Fruit fly (Drosophila melanogaster) whole organism, embryonic: Measurements from ENCODE around the gene msb1l.

Experiments
- Asciz ChIP-seq: fragments of 200-800 bp; sonication (Bioruptor generic); optimal IDR thresholded peaks from 2 replicates; lab custom pipeline; 2017; ENCODE audit warnings: missing biosample characterization, mild to moderate bottlenecking, missing genetic modification characterization, missing genetic modification reagents
- Atf6 ChIP-seq: fragments of 200-800 bp; sonication (Bioruptor generic); IDR thresholded peaks from 2 replicates; pipeline ENCODE4 v1.3.6; 2022; ENCODE audit warnings: missing biosample characterization, missing genetic modification characterization
- Bgb ChIP-seq: fragments of 200-800 bp; sonication (Bioruptor generic); IDR thresholded peaks from 2 replicates; pipeline ENCODE4 v1.3.6; 2022; ENCODE audit warnings: missing biosample characterization, missing genetic modification characterization; ENCODE audit not compliant: partially characterized antibody
- CG10959 ChIP-seq: fragments of 200-800 bp; sonication (Bioruptor generic); IDR thresholded peaks from 2 replicates; pipeline ENCODE4 v1.3.6; 2022; ENCODE audit warnings: missing biosample characterization, missing genetic modification characterization
- CG13296 ChIP-seq: fragments of 200-800 bp; sonication (Bioruptor generic); optimal IDR thresholded peaks from 3 replicates; lab custom pipeline; 2018; ENCODE audit warnings: missing biosample characterization, mild to moderate bottlenecking, missing genetic modification characterization
- CG15514 ChIP-seq: fragments of 200-800 bp; sonication (Bioruptor generic); optimal IDR thresholded peaks from 3 replicates; lab custom pipeline; 2017; ENCODE audit warnings: missing biosample characterization, missing genetic modification characterization, mild to moderate bottlenecking, moderate library complexity, missing genetic modification reagents
- CG2116 ChIP-seq: fragments of 200-800 bp; sonication (Bioruptor generic); optimal IDR thresholded peaks from 3 replicates; lab custom pipeline; 2018; ENCODE audit warnings: missing biosample characterization, mild to moderate bottlenecking, missing genetic modification characterization
- CG2199 ChIP-seq: fragments of 200-800 bp; sonication (Bioruptor generic); IDR thresholded peaks from 3 replicates; pipeline ENCODE4 v1.3.6; 2022; ENCODE audit warnings: missing biosample characterization, missing genetic modification characterization
- CG3407 ChIP-seq: fragments of 200-800 bp; sonication (Bioruptor generic); optimal IDR thresholded peaks from 2 replicates; lab custom pipeline; 2018; ENCODE audit warnings: missing biosample characterization, mild to moderate bottlenecking, missing genetic modification characterization
- CG34376 ChIP-seq: fragments of 200-800 bp; sonication (Bioruptor generic); optimal IDR thresholded peaks from 2 replicates; lab custom pipeline; 2018; ENCODE audit warnings: missing biosample characterization, mild to moderate bottlenecking, missing genetic modification characterization
- CG5245 ChIP-seq: fragments of 200-800 bp; sonication (Bioruptor generic); optimal IDR thresholded peaks from 3 replicates; lab custom pipeline; 2016; ENCODE audit warnings: missing biosample characterization, missing genetic modification characterization
- CG6765 ChIP-seq: fragments of 200-800 bp; sonication (Bioruptor generic); optimal IDR thresholded peaks from 3 replicates; lab custom pipeline; 2017; ENCODE audit warnings: missing biosample characterization, mild to moderate bottlenecking, missing genetic modification characterization
- CG7271 ChIP-seq: fragments of 200-800 bp; sonication (Bioruptor generic); optimal IDR thresholded peaks from 2 replicates; lab custom pipeline; 2018; ENCODE audit warnings: missing biosample characterization, mild to moderate bottlenecking, missing genetic modification characterization, moderate library complexity
- CG9437 ChIP-seq: fragments of 200-800 bp; sonication (Bioruptor generic); optimal IDR thresholded peaks from 2 replicates; lab custom pipeline; 2018; ENCODE audit warnings: missing biosample characterization, mild to moderate bottlenecking, missing genetic modification characterization
- Dfd ChIP-seq, 2 experiments: fragments of >200 bp; optimal IDR thresholded peaks; 2 replicates each; lab custom pipeline; 2017; ENCODE audit warnings: missing biosample characterization in 2 of 2, missing genetic modification characterization in 2 of 2
- Dll ChIP-seq: fragments of 200-800 bp; sonication (Bioruptor generic); IDR thresholded peaks from 4 replicates; pipeline ENCODE4 v1.3.6; 2022; ENCODE audit warnings: missing biosample characterization, missing genetic modification characterization; ENCODE audit not compliant: partially characterized antibody
- Dref ChIP-seq: fragments of 200-800 bp; sonication (Bioruptor generic); IDR thresholded peaks from 2 replicates; pipeline ENCODE4 v1.3.6; 2022; ENCODE audit warnings: missing biosample characterization, missing genetic modification characterization
- E2f2 ChIP-seq: fragments of 200-800 bp; sonication (Bioruptor generic); IDR thresholded peaks from 2 replicates; pipeline ENCODE4 v1.3.6; 2022; ENCODE audit warnings: missing biosample characterization, missing genetic modification characterization
- Eip74EF ChIP-seq, 2 experiments: fragments of 200-800 bp in 1 of 2; fragments of >200 bp in 1 of 2; sonication (Bioruptor generic) in 1 of 2; optimal IDR thresholded peaks; 2 replicates each; lab custom pipeline; 2017 to 2019; ENCODE audit warnings: missing biosample characterization in 2 of 2, missing genetic modification characterization in 2 of 2, mild to moderate bottlenecking in 1 of 2, moderate library complexity in 1 of 2
- Ets97D ChIP-seq: fragments of 200-800 bp; sonication (Bioruptor generic); optimal IDR thresholded peaks from 3 replicates; lab custom pipeline; 2016; ENCODE audit warnings: missing biosample characterization, missing genetic modification characterization
- H15 ChIP-seq: fragments of 200-800 bp; sonication (Bioruptor generic); IDR thresholded peaks from 3 replicates; pipeline ENCODE4 v1.3.6; 2022; ENCODE audit warnings: missing biosample characterization, missing genetic modification characterization
- HmgZ ChIP-seq: fragments of 200-800 bp; sonication (Bioruptor generic); optimal IDR thresholded peaks from 2 replicates; lab custom pipeline; 2018; ENCODE audit warnings: missing biosample characterization, mild to moderate bottlenecking, missing genetic modification characterization
- Kr ChIP-seq: fragments of 200-800 bp; sonication (Bioruptor generic); optimal IDR thresholded peaks from 2 replicates; lab custom pipeline; 2017; ENCODE audit warnings: missing biosample characterization, mild to moderate bottlenecking, missing genetic modification characterization
- Med ChIP-seq: fragments of 200-800 bp; sonication (Bioruptor generic); peaks from one replicate; lab custom pipeline; 2016; ENCODE audit warnings: missing biosample characterization, missing genetic modification characterization, mild to moderate bottlenecking, inconsistent platforms, moderate library complexity
- Myb ChIP-seq: fragments of 200-800 bp; sonication (Bioruptor generic); optimal IDR thresholded peaks from 2 replicates; lab custom pipeline; 2016; ENCODE audit warnings: missing biosample characterization, missing genetic modification characterization
- Nf-YA ChIP-seq: fragments of 200-800 bp; sonication (Bioruptor generic); IDR thresholded peaks from 2 replicates; pipeline ENCODE4 v1.3.6; 2022; ENCODE audit warnings: missing biosample characterization, missing genetic modification characterization
- Pdp1 ChIP-seq, 2 experiments: fragments of 200-800 bp; sonication (Bioruptor generic); optimal IDR thresholded peaks; 3 replicates each; lab custom pipeline; 2016; ENCODE audit warnings: missing biosample characterization in 2 of 2, missing genetic modification characterization in 2 of 2, mild to moderate bottlenecking in 1 of 2, moderate library complexity in 1 of 2
- ac ChIP-seq: fragments of 200-800 bp; sonication (Bioruptor generic); optimal IDR thresholded peaks from 3 replicates; lab custom pipeline; 2017; ENCODE audit warnings: missing biosample characterization, mild to moderate bottlenecking, missing genetic modification characterization
- al ChIP-seq: fragments of 200-800 bp; sonication (Bioruptor generic); IDR thresholded peaks from 2 replicates; pipeline ENCODE4 v1.3.6; 2022; ENCODE audit warnings: missing biosample characterization, missing genetic modification characterization
- bbx ChIP-seq: fragments of 200-800 bp; sonication (Bioruptor generic); IDR thresholded peaks from 2 replicates; pipeline ENCODE4 v1.3.6; 2022; ENCODE audit warnings: missing biosample characterization, missing genetic modification characterization; ENCODE audit not compliant: partially characterized antibody
- bigmax ChIP-seq: fragments of 200-800 bp; sonication (Bioruptor generic); optimal IDR thresholded peaks from 2 replicates; lab custom pipeline; 2018; ENCODE audit warnings: missing biosample characterization, mild to moderate bottlenecking, missing genetic modification characterization
- crp ChIP-seq, 2 experiments: fragments of 200-800 bp; sonication (Bioruptor generic); optimal IDR thresholded peaks; 2 replicates in 1 of 2; 3 replicates in 1 of 2; lab custom pipeline; 2017; ENCODE audit warnings: missing biosample characterization in 2 of 2, missing genetic modification characterization in 2 of 2, mild to moderate bottlenecking in 1 of 2, moderate library complexity in 1 of 2
- dmrt99B ChIP-seq: fragments of 200-800 bp; sonication (Bioruptor generic); optimal IDR thresholded peaks from 2 replicates; lab custom pipeline; 2018; ENCODE audit warnings: missing biosample characterization, mild to moderate bottlenecking, missing genetic modification characterization, moderate library complexity
- h ChIP-seq: fragments of >200 bp; optimal IDR thresholded peaks from 2 replicates; lab custom pipeline; 2017
- hb ChIP-seq: fragments of 200-800 bp; sonication (Bioruptor generic); IDR thresholded peaks from 3 replicates; pipeline ENCODE4 v1.3.6; 2022; ENCODE audit warnings: missing biosample characterization, missing genetic modification characterization; ENCODE audit not compliant: partially characterized antibody
- hkb ChIP-seq, 2 experiments: fragments of 200-800 bp in 1 of 2; fragments of >200 bp in 1 of 2; sonication (Bioruptor generic) in 1 of 2; IDR thresholded peaks in 1 of 2; optimal IDR thresholded peaks in 1 of 2; 2 replicates each; pipeline versions ENCODE4 v1.3.6 to Lab custom; 2017 to 2022; ENCODE audit warnings: missing biosample characterization in 1 of 2, missing genetic modification characterization in 1 of 2
- insv ChIP-seq, 2 experiments: fragments of 200-800 bp; sonication (Bioruptor generic); optimal IDR thresholded peaks; 3 replicates each; lab custom pipeline; 2016 to 2018; ENCODE audit warnings: missing biosample characterization in 2 of 2, missing genetic modification characterization in 2 of 2
- kah ChIP-seq: fragments of 200-800 bp; sonication (Bioruptor generic); optimal IDR thresholded peaks from 2 replicates; lab custom pipeline; 2018; ENCODE audit warnings: missing biosample characterization, mild to moderate bottlenecking, missing genetic modification characterization
- lov ChIP-seq, 2 experiments: fragments of 200-800 bp in 1 of 2; fragments of >200 bp in 1 of 2; sonication (Bioruptor generic) in 1 of 2; IDR thresholded peaks in 1 of 2; optimal IDR thresholded peaks in 1 of 2; 2 replicates in 1 of 2; 3 replicates in 1 of 2; pipeline versions ENCODE4 v1.3.6 to Lab custom; 2017 to 2022; ENCODE audit warnings: missing biosample characterization in 1 of 2, missing genetic modification characterization in 1 of 2
- pan ChIP-seq, 4 experiments: fragments of >200 bp in 3 of 4; fragments of 200-800 bp in 1 of 4; sonication (Bioruptor generic) in 1 of 4; optimal IDR thresholded peaks in 3 of 4; IDR thresholded peaks in 1 of 4; 2 replicates each; pipeline versions ENCODE4 v1.3.6 to Lab custom; 2017 to 2022; ENCODE audit warnings: missing biosample characterization in 2 of 4, missing genetic modification characterization in 2 of 4, mixed read lengths in 1 of 4
- psq ChIP-seq: fragments of 200-800 bp; sonication (Bioruptor generic); optimal IDR thresholded peaks from 2 replicates; lab custom pipeline; 2017; ENCODE audit warnings: missing biosample characterization, missing genetic modification characterization
- pzg ChIP-seq: fragments of 200-800 bp; sonication (Bioruptor generic); optimal IDR thresholded peaks from 3 replicates; lab custom pipeline; 2018; ENCODE audit warnings: missing biosample characterization, mild to moderate bottlenecking, missing genetic modification characterization, moderate library complexity
- sens ChIP-seq: fragments of 200-800 bp; sonication (Bioruptor generic); peaks from one replicate; lab custom pipeline; 2016; ENCODE audit warnings: missing biosample characterization, missing genetic modification characterization
- sob ChIP-seq: fragments of 200-800 bp; sonication (Bioruptor generic); IDR thresholded peaks from 2 replicates; pipeline ENCODE4 v1.3.6; 2022; ENCODE audit warnings: missing biosample characterization, missing genetic modification characterization
- stc ChIP-seq: fragments of 200-800 bp; sonication (Bioruptor generic); IDR thresholded peaks from 2 replicates; pipeline ENCODE4 v1.3.6; 2022; ENCODE audit warnings: missing biosample characterization, missing genetic modification characterization
- toy ChIP-seq: fragments of 200-800 bp; sonication (Bioruptor generic); IDR thresholded peaks from 2 replicates; pipeline ENCODE4 v1.3.6; 2022; ENCODE audit warnings: missing biosample characterization, missing genetic modification characterization
- twi ChIP-seq: fragments of 200-800 bp; optimal IDR thresholded peaks from 2 replicates; lab custom pipeline; 2019; ENCODE audit warnings: missing biosample characterization, mild to moderate bottlenecking, missing genetic modification characterization, moderate library complexity
- wdn ChIP-seq: fragments of 200-800 bp; sonication (Bioruptor generic); IDR thresholded peaks from 2 replicates; pipeline ENCODE4 v1.3.6; 2022; ENCODE audit warnings: missing biosample characterization, missing genetic modification characterization
- zen ChIP-seq: fragments of 200-800 bp; sonication (Bioruptor generic); optimal IDR thresholded peaks from 3 replicates; lab custom pipeline; 2018; ENCODE audit warnings: missing biosample characterization, mild to moderate bottlenecking, missing genetic modification characterization, moderate library complexity

msb1l gene

dm6 chr2L:19528308-19528707, 49.2 kb upstream of the msb1l start (continued):
- TF ChIP-seq hkb (optimal IDR thresholded peaks at IDR 0.05; lab: Kevin White, UChicago) (no peak), hkb (GFP tag; IDR thresholded peaks at IDR 0.05; lab: Robert Waterston, UW) (peak; percentile 97), h (lab: Kevin White, UChicago) (no peak), CG6765 (GFP tag; lab: Kevin White, UChicago) (peak; percentile 96), dmrt99B (tag; lab: Kevin White, UChicago) (peak; percentile 93), bbx (GFP tag; lab: Robert Waterston, UW) (no peak), hb (GFP tag; lab: Robert Waterston, UW) (no peak), H15 (GFP tag; lab: Robert Waterston, UW) (peak; percentile 93), CG10959 (peak; percentile 72), Dll (GFP tag; lab: Robert Waterston, UW) (no peak), Dfd (GFP tag; optimal IDR thresholded peaks at IDR 0.05; lab: Kevin White, UChicago) (peak in 1 of 2 experiments; percentile 29), Kr (GFP tag; lab: Kevin White, UChicago) (no peak), al (GFP tag; lab: Robert Waterston, UW) (peak; percentile 97), psq (GFP tag; lab: Kevin White, UChicago) (peak; percentile 55), Dref (peak; percentile 42), wdn (GFP tag; lab: Robert Waterston, UW) (peak; percentile 96), lov (optimal IDR thresholded peaks at IDR 0.05; lab: Kevin White, UChicago) (no peak), lov (GFP tag; IDR thresholded peaks at IDR 0.05; lab: Robert Waterston, UW) (peak; percentile 80; the same call in 2 of the 3 replicates), zen (tag; lab: Kevin White, UChicago) (peak; percentile 78), Asciz (peak; percentile 80), kah (peak; percentile 73), Eip74EF (GFP tag; optimal IDR thresholded peaks at IDR 0.05; lab: Kevin White, UChicago) (peak in 1 of 2 experiments; percentile 88), toy (GFP tag; lab: Robert Waterston, UW) (peak; percentile 92), CG5245 (GFP tag; lab: Kevin White, UChicago) (peak; percentile 87), CG3407 (GFP tag; lab: Kevin White, UChicago) (peak; percentile 69), CG7271 (peak; percentile 49), pan (optimal IDR thresholded peaks at IDR 0.05; lab: Kevin White, UChicago) (no peak), pan (GFP tag; optimal IDR thresholded peaks at IDR 0.05 in 1 of 2, IDR thresholded peaks at IDR 0.05 in 1 of 2) (peak in 1 of 2 experiments; percentile 98)

- TF ChIP-seq CG15514 (peak; percentile 22), Ets97D (peak; percentile 21), CG13296 (GFP tag; lab: Kevin White, UChicago) (no peak), bigmax (GFP tag; lab: Kevin White, UChicago) (no peak), Pdp1 (GFP tag; optimal IDR thresholded peaks at IDR 0.05; lab: Kevin White, UChicago) (peak in 1 of 2 experiments; percentile 44), Myb (peak; percentile 96), E2f2 (GFP tag; lab: Robert Waterston, UW) (0 out of 2 replicates have a peak, but pooled peaks have one; percentile 12), insv (GFP tag; optimal IDR thresholded peaks at IDR 0.05; lab: Kevin White, UChicago) (no peak), CG2199 (GFP tag; lab: Robert Waterston, UW) (no peak), sens (GFP tag; lab: Kevin White, UChicago) (peak; percentile 70), CG2116 (peak; percentile 95), Nf-YA (GFP tag; lab: Robert Waterston, UW) (0 out of 2 replicates have a peak, but pooled peaks have one; percentile 22), crp (GFP tag; optimal IDR thresholded peaks at IDR 0.05; lab: Kevin White, UChicago) (peak; percentile 49 to 88), CG34376 (GFP tag; lab: Kevin White, UChicago) (no peak), Bgb (GFP tag; lab: Robert Waterston, UW) (no peak), twi (tag; lab: Kevin White, UChicago) (no peak), ac (GFP tag; lab: Kevin White, UChicago) (no peak), Med (peak; percentile 60), stc (no peak), Atf6 (GFP tag; lab: Robert Waterston, UW) (peak; percentile 45; the same call in 1 of the 2 replicates), sob (GFP tag; lab: Robert Waterston, UW) (peak; percentile 5; the same call in 1 of the 2 replicates), HmgZ (tag; lab: Kevin White, UChicago) (no peak), pzg (GFP tag; lab: Kevin White, UChicago) (peak; percentile 43), CG9437 (GFP tag; lab: Kevin White, UChicago) (peak; percentile 56)
These were observed 47.4 kb upstream of the msb1l start, which contains the start of gene CG10165 for dm6 chr2L:19530092-19530491. Gene CG10165, minus strand, starts transcription at chr2L:19530305.
